Worm (Caenorhabditis elegans): Measurements from ENCODE around the gene pqn-31.
A peak's percentile ranks its signal among the peaks of the same experiment; 100 is the strongest.

pqn-31 gene

DNA sequence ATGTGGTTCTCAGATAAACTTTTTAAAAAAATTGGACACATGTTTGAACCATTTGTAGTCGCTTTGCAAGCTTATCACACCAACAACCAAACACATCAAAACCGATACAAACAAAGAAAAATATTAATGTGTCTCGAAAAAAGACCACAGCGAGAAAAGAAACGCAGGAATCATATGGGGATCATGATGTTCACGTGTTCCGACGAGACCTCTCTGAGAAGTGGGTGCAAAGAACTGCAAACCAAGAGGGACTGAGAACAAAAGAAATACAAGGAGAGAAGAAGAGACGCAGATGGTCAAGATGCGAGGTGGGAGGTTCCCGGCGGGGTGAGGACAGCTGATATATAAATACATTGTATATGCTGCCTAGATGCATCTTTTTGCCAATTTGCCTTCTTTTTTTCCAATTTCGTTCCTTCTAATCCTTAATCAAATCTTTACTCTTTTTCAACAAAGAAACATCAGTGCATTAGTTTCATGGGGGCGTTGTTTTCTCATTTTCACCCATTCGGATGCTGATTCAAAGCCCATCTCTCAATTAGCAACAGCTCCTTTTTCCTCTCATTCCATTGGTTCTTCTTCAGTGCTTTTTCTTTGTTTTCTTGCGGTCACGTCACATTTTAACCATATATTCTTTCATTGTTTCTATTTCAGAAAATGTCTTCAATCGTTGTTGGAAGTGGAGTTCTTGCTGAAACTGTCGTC, 13.6 kb upstream of the pqn-31 start, which contains the start of gene F21C10.10 (continued):
- peak; percentile 38; the same call in 1 of the 2 replicates for TF ChIP-seq ztf-6 (GFP tag; IDR thresholded peaks at IDR 0.05)
- peak; percentile 69 for TF ChIP-seq ZK185.1 (tag; optimal IDR thresholded peaks at IDR 0.05; ENCODE audit: poor library complexity, severe bottlenecking)

DNA sequence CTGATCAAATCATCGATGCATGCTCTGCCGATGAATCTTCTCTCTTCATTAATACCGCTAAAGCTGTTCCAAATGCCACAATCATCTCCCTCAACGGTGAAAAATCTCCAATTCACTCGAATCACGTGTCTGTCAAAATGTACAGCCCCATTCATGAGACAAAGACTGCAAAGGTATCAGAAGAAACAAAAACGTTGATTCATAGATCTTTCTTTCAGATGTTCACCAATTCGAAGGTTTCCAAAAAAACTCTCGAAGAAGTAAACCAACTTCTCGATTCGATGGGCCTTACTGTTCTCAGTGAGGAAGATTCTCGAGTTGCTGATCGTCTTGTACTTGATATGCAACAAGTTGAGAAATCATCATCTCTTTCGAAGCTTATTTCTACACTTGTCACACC, 12.7 kb upstream of the pqn-31 start:
- TF ChIP-seq Y53G8AR.9 (GFP tag; conservative IDR thresholded peaks at IDR 0.05) = 0 out of 2 replicates have a peak, but pooled peaks have one; percentile 10
- TF ChIP-seq nhr-120 (GFP tag; IDR thresholded peaks at IDR 0.05) = no peak
- TF ChIP-seq nfyb-1 (GFP tag; IDR thresholded peaks at IDR 0.05) = peak; percentile 23; the same call in 1 of the 2 replicates
- no peak for TF ChIP-seq Y79H2A.3 (GFP tag; conservative IDR thresholded peaks at IDR 0.05)
- 0 out of 2 replicates have a peak, but pooled peaks have one; percentile 38 for TF ChIP-seq madf-3 (GFP tag; IDR thresholded peaks at IDR 0.05)
- TF ChIP-seq B0336.3 (GFP tag; IDR thresholded peaks at IDR 0.05) = peak; percentile 12; the same call in 1 of the 2 replicates
- TF ChIP-seq ama-1 (optimal IDR thresholded peaks at IDR 0.05) = peak; percentile 61
- TF ChIP-seq ama-1 (GFP tag; optimal IDR thresholded peaks at IDR 0.05) = no peak
- TF ChIP-seq F49E8.2 (tag; optimal IDR thresholded peaks at IDR 0.05; ENCODE audit: insufficient read depth) = no peak

DNA sequence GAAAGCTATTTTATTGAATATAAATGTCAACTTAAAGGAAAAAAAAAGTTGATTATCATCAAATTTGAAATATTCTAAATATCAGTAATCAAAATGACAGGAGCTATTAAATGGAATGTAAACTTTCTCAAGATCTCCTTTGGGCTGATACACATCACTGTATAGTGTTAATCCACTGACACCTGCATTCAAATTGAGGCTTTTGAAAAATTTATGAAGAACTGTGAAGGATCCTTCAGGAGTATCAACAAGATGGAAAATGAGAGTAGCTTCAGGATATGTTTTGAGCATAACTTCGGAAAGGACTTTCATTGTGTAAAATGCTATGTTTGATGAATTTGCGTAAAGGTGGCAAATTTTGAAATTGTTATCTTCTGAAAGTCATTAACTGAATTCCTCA, 12.2 kb upstream of the pqn-31 start:
- TF ChIP-seq B0019.2 (GFP tag; conservative IDR thresholded peaks at IDR 0.05) (no peak), madf-3 (GFP tag; IDR thresholded peaks at IDR 0.05) (no peak), hlh-26 (GFP tag; conservative IDR thresholded peaks at IDR 0.05) (no peak), madf-8 (GFP tag; conservative IDR thresholded peaks at IDR 0.05) (no peak), mxl-1 (tag; optimal IDR thresholded peaks at IDR 0.05) (no peak), egl-44 (GFP tag; IDR thresholded peaks at IDR 0.05) (no peak), tbx-9 (tag; optimal IDR thresholded peaks at IDR 0.05; ENCODE audit: borderline replicate concordance) (no peak), tbp1 (GFP tag; optimal IDR thresholded peaks at IDR 0.05) (peak; percentile 12), lin-40 (tag; optimal IDR thresholded peaks at IDR 0.05) (no peak), nfyb-1 (GFP tag; IDR thresholded peaks at IDR 0.05) (peak; percentile 28; the same call in 1 of the 2 replicates), cebp-1 (GFP tag; IDR thresholded peaks at IDR 0.05) (no peak), cebp-1 (tag; optimal IDR thresholded peaks at IDR 0.05) (peak; percentile 57), dox-1 (GFP tag; IDR thresholded peaks at IDR 0.05) (no peak), bed-1 (GFP tag; IDR thresholded peaks at IDR 0.05) (no peak), F33H1.4 (GFP tag; IDR thresholded peaks at IDR 0.05) (no peak), rpc-1 (optimal IDR thresholded peaks at IDR 0.05) (no peak), rpc-1 (tag; optimal IDR thresholded peaks at IDR 0.05) (no peak), F39B2.1 (GFP tag; IDR thresholded peaks at IDR 0.05) (no peak), T07F8.4 (tag; optimal IDR thresholded peaks at IDR 0.05) (no peak), B0035.1 (tag; optimal IDR thresholded peaks at IDR 0.05) (no peak), lsl-1 (GFP tag; optimal IDR thresholded peaks at IDR 0.05) (no peak), K12H6.12 (tag; optimal IDR thresholded peaks at IDR 0.05) (no peak), T26A5.8 (tag; optimal IDR thresholded peaks at IDR 0.05) (no peak), ztf-28 (GFP tag; IDR thresholded peaks at IDR 0.05) (no peak), F57A8.1 (GFP tag; optimal IDR thresholded peaks at IDR 0.05) (no peak), lin-54 (GFP tag; optimal IDR thresholded peaks at IDR 0.05) (no peak), dpff-1 (tag; optimal IDR thresholded peaks at IDR 0.05) (no peak), nfya-1 (tag; optimal IDR thresholded peaks at IDR 0.05; ENCODE audit: borderline replicate concordance, insufficient read depth) (no peak), C17E4.6 (GFP tag; IDR thresholded peaks at IDR 0.05) (no peak), Y67H2A.10 (GFP tag; conservative IDR thresholded peaks at IDR 0.05) (no peak), nhr-90 (tag; optimal IDR thresholded peaks at IDR 0.05) (no peak), ekl-4 (GFP tag; IDR thresholded peaks at IDR 0.05) (0 out of 2 replicates have a peak, but pooled peaks have one; percentile 27), pbrm-1 (GFP tag; IDR thresholded peaks at IDR 0.05) (no peak), cebp-2 (GFP tag; IDR thresholded peaks at IDR 0.05) (no peak), Y53G8AR.9 (GFP tag; conservative IDR thresholded peaks at IDR 0.05) (peak; percentile 38; the same call in 1 of the 2 replicates), pha-4 (tag; optimal IDR thresholded peaks at IDR 0.05) (peak; percentile 63), tlf-1 (GFP tag; optimal IDR thresholded peaks at IDR 0.05) (peak; percentile 14)
